Fruit fly (Drosophila melanogaster) whole organism, embryonic: Measurements from ENCODE around the gene vers.

Experiments
- Aef1 ChIP-seq: fragments of 200-800 bp; sonication (Bioruptor generic); IDR thresholded peaks from 3 replicates; pipeline ENCODE4 v1.3.6; 2022; ENCODE audit warnings: missing biosample characterization, missing genetic modification characterization
- Bgb ChIP-seq: fragments of 200-800 bp; sonication (Bioruptor generic); IDR thresholded peaks from 2 replicates; pipeline ENCODE4 v1.3.6; 2022; ENCODE audit warnings: missing biosample characterization, missing genetic modification characterization; ENCODE audit not compliant: partially characterized antibody
- CG10462 ChIP-seq: fragments of 200-800 bp; sonication (Bioruptor generic); optimal IDR thresholded peaks from 2 replicates; lab custom pipeline; 2016; ENCODE audit warnings: missing biosample characterization, missing genetic modification characterization
- CG10543 ChIP-seq: fragments of 200-800 bp; sonication (Bioruptor generic); optimal IDR thresholded peaks from 3 replicates; lab custom pipeline; 2017; ENCODE audit warnings: missing biosample characterization, mild to moderate bottlenecking, missing genetic modification characterization, moderate library complexity
- CG10654 ChIP-seq: fragments of 200-800 bp; sonication (Bioruptor generic); optimal IDR thresholded peaks from 2 replicates; lab custom pipeline; 2016; ENCODE audit warnings: missing biosample characterization, missing genetic modification characterization
- CG11398 ChIP-seq: fragments of 200-800 bp; sonication (Bioruptor generic); optimal IDR thresholded peaks from 2 replicates; lab custom pipeline; 2016; ENCODE audit warnings: missing biosample characterization, missing genetic modification characterization
- CG11695 ChIP-seq: fragments of 200-800 bp; sonication (Bioruptor generic); IDR thresholded peaks from 3 replicates; pipeline ENCODE4 v1.3.6; 2022; ENCODE audit warnings: missing biosample characterization, missing genetic modification characterization
- CG12104 ChIP-seq: fragments of 200-800 bp; sonication (Bioruptor generic); optimal IDR thresholded peaks from 3 replicates; lab custom pipeline; 2016; ENCODE audit warnings: missing biosample characterization, missing genetic modification characterization
- CG12299 ChIP-seq: fragments of 200-800 bp; sonication (Bioruptor generic); optimal IDR thresholded peaks from 2 replicates; lab custom pipeline; 2018; ENCODE audit warnings: missing biosample characterization, mild to moderate bottlenecking, missing genetic modification characterization
- CG13894 ChIP-seq: fragments of 200-800 bp; sonication (Bioruptor generic); optimal IDR thresholded peaks from 3 replicates; lab custom pipeline; 2018; ENCODE audit warnings: missing biosample characterization, mild to moderate bottlenecking, missing genetic modification characterization, moderate library complexity
- CG1792 ChIP-seq: fragments of 200-800 bp; sonication (Bioruptor generic); optimal IDR thresholded peaks from 2 replicates; lab custom pipeline; 2016; ENCODE audit warnings: missing biosample characterization, missing genetic modification characterization
- CG2712 ChIP-seq: fragments of 200-800 bp; optimal IDR thresholded peaks from 3 replicates; lab custom pipeline; 2019; ENCODE audit warnings: missing biosample characterization, mild to moderate bottlenecking, missing genetic modification characterization, moderate library complexity
- CG3065 ChIP-seq: fragments of 200-800 bp; sonication (Bioruptor generic); optimal IDR thresholded peaks from 2 replicates; lab custom pipeline; 2016; ENCODE audit warnings: missing biosample characterization, missing genetic modification characterization
- CG31441 ChIP-seq: fragments of 200-800 bp; sonication (Bioruptor generic); IDR thresholded peaks from 2 replicates; pipeline ENCODE4 v1.3.6; 2022; ENCODE audit warnings: missing biosample characterization, missing genetic modification characterization
- CG3726 ChIP-seq: fragments of 200-800 bp; sonication (Bioruptor generic); IDR thresholded peaks from 3 replicates; pipeline ENCODE4, ENCODE4 v1.3.6; 2022; ENCODE audit warnings: missing biosample characterization, missing genetic modification characterization
- CG4360 ChIP-seq: fragments of 200-800 bp; sonication (Bioruptor generic); IDR thresholded peaks from 2 replicates; pipeline ENCODE4 v1.3.6; 2022; ENCODE audit warnings: missing biosample characterization, missing genetic modification characterization
- CG4617 ChIP-seq: fragments of 200-800 bp; sonication (Bioruptor generic); optimal IDR thresholded peaks from 3 replicates; lab custom pipeline; 2016; ENCODE audit warnings: missing biosample characterization, missing genetic modification characterization, borderline replicate concordance
- CG8478 ChIP-seq: fragments of >200 bp; optimal IDR thresholded peaks from 2 replicates; lab custom pipeline; 2018
- CG9727 ChIP-seq: fragments of 200-800 bp; sonication (Bioruptor generic); optimal IDR thresholded peaks from 3 replicates; lab custom pipeline; 2017; ENCODE audit warnings: missing biosample characterization, mild to moderate bottlenecking, missing genetic modification characterization
- CG9876 ChIP-seq: fragments of 200-800 bp; sonication (Bioruptor generic); optimal IDR thresholded peaks from 2 replicates; lab custom pipeline; 2016; ENCODE audit warnings: missing biosample characterization, missing genetic modification characterization
- Camta ChIP-seq: fragments of 200-800 bp; sonication (Bioruptor generic); optimal IDR thresholded peaks from 2 replicates; lab custom pipeline; 2016; ENCODE audit warnings: missing biosample characterization, missing genetic modification characterization
- CrebB ChIP-seq: fragments of 200-800 bp; sonication (Bioruptor generic); optimal IDR thresholded peaks from 3 replicates; lab custom pipeline; 2018; ENCODE audit warnings: missing biosample characterization, mild to moderate bottlenecking, missing genetic modification characterization
- D19A ChIP-seq: fragments of 200-800 bp; optimal IDR thresholded peaks from 3 replicates; lab custom pipeline; 2019; ENCODE audit warnings: missing biosample characterization, mild to moderate bottlenecking, missing genetic modification characterization, moderate library complexity
- D19B ChIP-seq: fragments of 200-800 bp; sonication (Bioruptor generic); optimal IDR thresholded peaks from 2 replicates; lab custom pipeline; 2017; ENCODE audit warnings: missing biosample characterization, mild to moderate bottlenecking, missing genetic modification characterization
- Dip3 ChIP-seq: fragments of 200-800 bp; sonication (Bioruptor generic); optimal IDR thresholded peaks from 3 replicates; lab custom pipeline; 2016; ENCODE audit warnings: missing biosample characterization, missing genetic modification characterization
- Elba2 ChIP-seq: fragments of 200-800 bp; sonication (Bioruptor generic); optimal IDR thresholded peaks from 3 replicates; lab custom pipeline; 2016; ENCODE audit warnings: missing biosample characterization, missing genetic modification characterization
- Fer2 ChIP-seq: fragments of 200-800 bp; sonication (Bioruptor generic); optimal IDR thresholded peaks from 2 replicates; lab custom pipeline; 2018; ENCODE audit warnings: missing biosample characterization, mild to moderate bottlenecking, missing genetic modification characterization, moderate library complexity
- Rfx ChIP-seq: fragments of 200-800 bp; sonication (Bioruptor generic); IDR thresholded peaks from 2 replicates; pipeline ENCODE4 v1.3.6; 2022; ENCODE audit warnings: missing biosample characterization, missing genetic modification characterization
- Six4 ChIP-seq: fragments of 200-800 bp; sonication (Bioruptor generic); optimal IDR thresholded peaks from 2 replicates; lab custom pipeline; 2016; ENCODE audit warnings: missing biosample characterization, missing genetic modification characterization
- Sox100B ChIP-seq: fragments of 200-800 bp; sonication (Bioruptor generic); optimal IDR thresholded peaks from 3 replicates; lab custom pipeline; 2018; ENCODE audit warnings: missing biosample characterization, mild to moderate bottlenecking, missing genetic modification characterization
- Spps ChIP-seq: fragments of 200-800 bp; sonication (Bioruptor generic); optimal IDR thresholded peaks from 2 replicates; lab custom pipeline; 2018; ENCODE audit warnings: missing biosample characterization, mild to moderate bottlenecking, missing genetic modification characterization
- Sry-δ ChIP-seq: fragments of 200-800 bp; sonication (Bioruptor generic); optimal IDR thresholded peaks from 2 replicates; lab custom pipeline; 2016; ENCODE audit warnings: missing biosample characterization, missing genetic modification characterization
- Xrp1 ChIP-seq: fragments of 200-800 bp; sonication (Bioruptor generic); IDR thresholded peaks from 2 replicates; pipeline ENCODE4 v1.3.6; 2022; ENCODE audit warnings: missing biosample characterization, missing genetic modification characterization
- amos ChIP-seq: fragments of 200-800 bp; sonication (Bioruptor generic); IDR thresholded peaks from 2 replicates; pipeline ENCODE4 v1.3.6; 2022; ENCODE audit warnings: missing biosample characterization, missing genetic modification characterization; ENCODE audit not compliant: partially characterized antibody
- chm ChIP-seq: fragments of 200-800 bp; sonication (Bioruptor generic); IDR thresholded peaks from 2 replicates; pipeline ENCODE4 v1.3.6; 2022; ENCODE audit warnings: missing biosample characterization, missing genetic modification characterization
- chn ChIP-seq: fragments of 200-800 bp; sonication (Bioruptor generic); optimal IDR thresholded peaks from 2 replicates; lab custom pipeline; 2016; ENCODE audit warnings: missing biosample characterization, missing genetic modification characterization
- dimm ChIP-seq: fragments of 200-800 bp; sonication (Bioruptor generic); IDR thresholded peaks from 2 replicates; pipeline ENCODE4 v1.3.6; 2022; ENCODE audit warnings: missing biosample characterization, missing genetic modification characterization
- emc ChIP-seq: fragments of 200-800 bp; sonication (Bioruptor generic); optimal IDR thresholded peaks from 2 replicates; lab custom pipeline; 2016; ENCODE audit warnings: missing biosample characterization, missing genetic modification characterization
- eve ChIP-seq, 2 experiments: fragments of >200 bp; optimal IDR thresholded peaks; 2 replicates each; lab custom pipeline; 2017; ENCODE audit warnings: missing biosample characterization in 2 of 2, missing genetic modification characterization in 2 of 2
- her ChIP-seq: fragments of 200-800 bp; sonication (Bioruptor generic); optimal IDR thresholded peaks from 2 replicates; lab custom pipeline; 2016; ENCODE audit warnings: missing biosample characterization, missing genetic modification characterization
- hkb ChIP-seq, 2 experiments: fragments of 200-800 bp in 1 of 2; fragments of >200 bp in 1 of 2; sonication (Bioruptor generic) in 1 of 2; IDR thresholded peaks in 1 of 2; optimal IDR thresholded peaks in 1 of 2; 2 replicates each; pipeline versions ENCODE4 v1.3.6 to Lab custom; 2017 to 2022; ENCODE audit warnings: missing biosample characterization in 1 of 2, missing genetic modification characterization in 1 of 2
- lab ChIP-seq: fragments of 200-800 bp; sonication (Bioruptor generic); optimal IDR thresholded peaks from 3 replicates; lab custom pipeline; 2017; ENCODE audit warnings: missing biosample characterization, missing genetic modification characterization, mild to moderate bottlenecking, moderate library complexity, missing genetic modification reagents
- lbe ChIP-seq: fragments of 200-800 bp; sonication (Bioruptor generic); optimal IDR thresholded peaks from 2 replicates; lab custom pipeline; 2016; ENCODE audit warnings: missing biosample characterization, mild to moderate bottlenecking, missing genetic modification characterization
- pfk ChIP-seq: fragments of 200-800 bp; sonication (Bioruptor generic); optimal IDR thresholded peaks from 2 replicates; lab custom pipeline; 2018; ENCODE audit warnings: missing biosample characterization, mild to moderate bottlenecking, missing genetic modification characterization, moderate library complexity
- pzg ChIP-seq: fragments of 200-800 bp; sonication (Bioruptor generic); optimal IDR thresholded peaks from 3 replicates; lab custom pipeline; 2018; ENCODE audit warnings: missing biosample characterization, mild to moderate bottlenecking, missing genetic modification characterization, moderate library complexity
- so ChIP-seq: fragments of 200-800 bp; sonication (Bioruptor generic); IDR thresholded peaks from 3 replicates; pipeline ENCODE4 v1.3.6; 2022; ENCODE audit warnings: missing biosample characterization, missing genetic modification characterization
- ttk ChIP-seq: fragments of 200-800 bp; sonication (Bioruptor generic); IDR thresholded peaks from 2 replicates; pipeline ENCODE4 v2.1.2; 2022; ENCODE audit warnings: missing biosample characterization, missing genetic modification characterization
- unc-4 ChIP-seq: fragments of 200-800 bp; sonication (Bioruptor generic); IDR thresholded peaks from 2 replicates; pipeline ENCODE4 v1.3.6; 2022; ENCODE audit warnings: missing biosample characterization, missing genetic modification characterization; ENCODE audit not compliant: partially characterized antibody
- zf30C ChIP-seq: fragments of 200-800 bp; sonication (Bioruptor generic); optimal IDR thresholded peaks from 3 replicates; lab custom pipeline; 2018; ENCODE audit warnings: missing biosample characterization, mild to moderate bottlenecking, missing genetic modification characterization

vers gene

dm6 chr3L:12145709-12146694, 30.1 kb downstream of the vers start, which contains the start of the genes eIF3l and Nrx-IV (continued):
- TF ChIP-seq CG8478 (lab: Kevin White, UChicago) (no peak), CG12104 (no peak), CG4617 (GFP tag; lab: Kevin White, UChicago) (peak; percentile 47), Sox100B (no peak), dimm (GFP tag; lab: Robert Waterston, UW) (no peak), Xrp1 (GFP tag; lab: Robert Waterston, UW) (no peak), chm (GFP tag; lab: Robert Waterston, UW) (no peak), lbe (no peak), CG1792 (GFP tag; lab: Kevin White, UChicago) (no peak), Elba2 (GFP tag; lab: Kevin White, UChicago) (no peak), CG10462 (GFP tag; lab: Kevin White, UChicago) (no peak), Six4 (no peak), Bgb (GFP tag; lab: Robert Waterston, UW) (peak; percentile 40; the same call in 1 of the 2 replicates), CG11398 (GFP tag; lab: Kevin White, UChicago) (no peak), pzg (GFP tag; lab: Kevin White, UChicago) (peak; percentile 61), chn (GFP tag; lab: Kevin White, UChicago) (no peak), ttk (no peak), Dip3 (GFP tag; lab: Kevin White, UChicago) (no peak), D19B (no peak), lab (no peak), CG10654 (GFP tag; lab: Kevin White, UChicago) (no peak), Rfx (no peak), CG2712 (tag; lab: Kevin White, UChicago) (no peak), CG13894 (tag; lab: Kevin White, UChicago) (no peak), CG4360 (GFP tag; lab: Robert Waterston, UW) (0 out of 2 replicates have a peak, but pooled peaks have one; percentile 6), her (GFP tag; lab: Kevin White, UChicago) (no peak), emc (GFP tag; lab: Kevin White, UChicago) (no peak), CrebB (tag; lab: Kevin White, UChicago) (no peak), CG10543 (no peak), Camta (GFP tag; lab: Kevin White, UChicago) (no peak), CG11695 (GFP tag; lab: Robert Waterston, UW) (no peak), Sry-δ (GFP tag; lab: Kevin White, UChicago) (peak; percentile 74), Spps (tag; lab: Kevin White, UChicago) (no peak), CG3065 (no peak), so (GFP tag; lab: Robert Waterston, UW) (no peak), Fer2 (tag; lab: Kevin White, UChicago) (no peak), amos (GFP tag; lab: Robert Waterston, UW) (peak; percentile 64), CG9876 (GFP tag; lab: Kevin White, UChicago) (no peak), eve (GFP tag; optimal IDR thresholded peaks at IDR 0.05; lab: Kevin White, UChicago) (no peak), CG9727 (GFP tag; lab: Kevin White, UChicago) (no peak), CG3726 (GFP tag; lab: Robert Waterston, UW) (no peak), Aef1 (GFP tag; lab: Robert Waterston, UW) (no peak), pfk (GFP tag; lab: Kevin White, UChicago) (no peak), CG12299 (tag; lab: Kevin White, UChicago) (no peak), hkb (optimal IDR thresholded peaks at IDR 0.05; lab: Kevin White, UChicago) (no peak), hkb (GFP tag; IDR thresholded peaks at IDR 0.05; lab: Robert Waterston, UW) (no peak), D19A (tag; lab: Kevin White, UChicago) (no peak), zf30C (no peak), unc-4 (GFP tag; lab: Robert Waterston, UW) (peak; percentile 71), CG31441 (GFP tag; lab: Robert Waterston, UW) (no peak)
